Worm (Caenorhabditis elegans): ENCODE data around the gene sre-49.

Gene sre-49

DNA sequence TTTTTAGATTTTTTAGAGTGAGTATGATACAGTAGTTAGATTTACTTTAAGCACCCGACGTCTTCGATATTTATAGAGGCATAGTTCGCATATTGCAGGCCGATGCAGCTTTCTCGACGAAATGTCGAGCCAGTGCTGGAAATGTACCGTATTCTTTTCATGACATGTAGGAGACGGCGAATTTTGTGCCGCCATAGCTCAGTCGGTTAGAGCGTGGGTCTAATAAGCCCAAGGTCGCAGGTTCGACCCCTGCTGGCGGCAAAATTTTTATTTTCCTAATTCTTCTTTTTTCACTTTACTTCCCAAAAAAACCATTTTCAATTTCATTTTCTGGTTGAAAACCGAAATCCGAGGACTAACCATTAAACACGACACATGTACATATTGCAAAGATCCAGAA lies 43.6 kb downstream of the sre-49 start (continued):
- no peak for TF ChIP-seq ceh-58 (GFP tag; IDR thresholded peaks at IDR 0.05)
- peak; percentile 56 for TF ChIP-seq F23B12.7 (tag; optimal IDR thresholded peaks at IDR 0.05; ENCODE audit: insufficient read depth)

DNA sequence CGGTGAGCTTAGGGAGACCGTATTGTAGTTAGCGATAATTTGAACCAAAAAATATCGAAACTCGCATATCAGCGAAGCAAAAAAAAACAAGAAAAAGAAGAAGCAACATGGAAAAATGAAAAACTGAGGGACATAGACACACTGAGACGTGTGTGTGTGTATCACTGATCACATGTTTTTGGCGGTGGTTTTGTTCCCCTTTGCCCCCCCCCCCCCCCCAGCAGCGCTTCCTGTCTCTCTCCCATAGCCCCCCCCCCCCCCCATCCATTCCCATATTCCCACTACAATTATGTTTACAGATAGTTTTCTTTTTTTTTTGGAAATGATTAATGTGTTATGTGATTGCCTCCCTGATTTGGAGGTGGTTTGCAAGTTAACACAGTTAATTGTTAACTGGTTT lies 50.6 kb downstream of the sre-49 start:
- TF ChIP-seq madf-8 (GFP tag; conservative IDR thresholded peaks at IDR 0.05) = no peak
- TF ChIP-seq snpc-4 (GFP tag; optimal IDR thresholded peaks at IDR 0.05) = no peak
- no peak for TF ChIP-seq snpc-4 (tag; optimal IDR thresholded peaks at IDR 0.05)
- TF ChIP-seq hmg-1.2 (GFP tag; IDR thresholded peaks at IDR 0.05) = no peak
- TF ChIP-seq nfya-2 (GFP tag; IDR thresholded peaks at IDR 0.05) = no peak
- TF ChIP-seq cebp-1 (GFP tag; IDR thresholded peaks at IDR 0.05) = no peak
- peak; percentile 9 for TF ChIP-seq cebp-1 (tag; optimal IDR thresholded peaks at IDR 0.05)
- no peak for TF ChIP-seq die-1 (tag; optimal IDR thresholded peaks at IDR 0.05)
- peak; percentile 55; the same call in 1 of the 2 replicates for TF ChIP-seq egrh-3 (GFP tag; IDR thresholded peaks at IDR 0.05)
- TF ChIP-seq zfh-2 (GFP tag; conservative IDR thresholded peaks at IDR 0.05) = peak; percentile 94
- TF ChIP-seq chd-7 (tag; optimal IDR thresholded peaks at IDR 0.05) = no peak
- no peak for TF ChIP-seq nfyb-1 (GFP tag; IDR thresholded peaks at IDR 0.05)
- no peak for TF ChIP-seq egl-18 (GFP tag; IDR thresholded peaks at IDR 0.05)
- TF ChIP-seq lin-40 (tag; optimal IDR thresholded peaks at IDR 0.05) = no peak
- TF ChIP-seq ztf-18 (tag; optimal IDR thresholded peaks at IDR 0.05) = no peak

Measured in whole organism, young adult.